Worm (Caenorhabditis elegans) whole organism, young adult: ENCODE data around the gene amt-4.

ENCODE experiments used
- F55B11.4 ChIP-seq: sonication (generic microtip); optimal IDR thresholded peaks from 2 replicates; lab custom pipeline; 2016; ENCODE audit warnings: missing compliant biosample characterization, missing genetic modification characterization, borderline replicate concordance; ENCODE audit not compliant: insufficient read depth
- F57C9.4 ChIP-seq: sonication (generic microtip); optimal IDR thresholded peaks from 2 replicates; lab custom pipeline; 2017; ENCODE audit warnings: mild to moderate bottlenecking, missing genetic modification characterization, missing compliant biosample characterization
- Y95B8A.8 ChIP-seq: fragments of 200-800 bp; sonication (Bioruptor generic); IDR thresholded peaks from 2 replicates; pipeline ENCODE4 v1.3.6; 2022; ENCODE audit warnings: missing genetic modification reagents, missing genetic modification characterization, missing compliant biosample characterization
- atf-7 ChIP-seq: sonication (generic microtip); optimal IDR thresholded peaks from 2 replicates; lab custom pipeline; 2017; ENCODE audit warnings: mild to moderate bottlenecking, missing genetic modification characterization, missing compliant biosample characterization
- bed-2 ChIP-seq: fragments of 200-800 bp; sonication (Bioruptor generic); IDR thresholded peaks from 2 replicates; pipeline ENCODE4 v1.3.6; 2022; ENCODE audit warnings: missing genetic modification reagents, missing genetic modification characterization, missing compliant biosample characterization
- die-1 ChIP-seq: sonication (generic microtip); optimal IDR thresholded peaks from 2 replicates; lab custom pipeline; 2016; ENCODE audit warnings: missing genotype, mild to moderate bottlenecking, missing genetic modification characterization, missing compliant biosample characterization
- dpl-1 ChIP-seq: fragments of 150-350 bp; optimal IDR thresholded peaks from 2 replicates; lab custom pipeline; 2014; ENCODE audit warnings: missing biosample characterization, missing genetic modification reagents, missing genetic modification characterization
- ets-4 ChIP-seq: fragments of 200-800 bp; sonication (Bioruptor generic); optimal IDR thresholded peaks from 2 replicates; lab custom pipeline; 2018; ENCODE audit warnings: mild to moderate bottlenecking, missing genetic modification characterization, missing compliant biosample characterization
- fkh-3 ChIP-seq: sonication (generic microtip); optimal IDR thresholded peaks from 2 replicates; lab custom pipeline; 2016; ENCODE audit warnings: mild to moderate bottlenecking, missing genetic modification characterization, missing compliant biosample characterization
- lin-40 ChIP-seq: sonication (generic microtip); optimal IDR thresholded peaks from 2 replicates; lab custom pipeline; 2016; ENCODE audit warnings: missing genetic modification characterization, mild to moderate bottlenecking, missing compliant biosample characterization, missing genotype, missing genetic modification reagents
- lir-1 ChIP-seq: fragments of 200-800 bp; sonication (Bioruptor generic); conservative IDR thresholded peaks from 2 replicates; pipeline ENCODE4 v1.3.6; 2022; ENCODE audit warnings: missing genetic modification reagents, missing genetic modification characterization, missing compliant biosample characterization
- pbrm-1 ChIP-seq: fragments of 200-800 bp; sonication (Bioruptor generic); IDR thresholded peaks from 2 replicates; pipeline ENCODE4 v1.3.6; 2022; ENCODE audit warnings: missing genetic modification reagents, missing genetic modification characterization, missing compliant biosample characterization
- pha-4 ChIP-seq: fragments of 150-350 bp; sonication (generic microtip); optimal IDR thresholded peaks from 2 replicates; lab custom pipeline; 2014; ENCODE audit warnings: missing biosample characterization, missing genetic modification reagents, missing genetic modification characterization
- unc-62 ChIP-seq: fragments of 150-350 bp; optimal IDR thresholded peaks from 2 replicates; lab custom pipeline; 2014; ENCODE audit warnings: missing biosample characterization, missing genetic modification reagents, missing genetic modification characterization

DNA sequence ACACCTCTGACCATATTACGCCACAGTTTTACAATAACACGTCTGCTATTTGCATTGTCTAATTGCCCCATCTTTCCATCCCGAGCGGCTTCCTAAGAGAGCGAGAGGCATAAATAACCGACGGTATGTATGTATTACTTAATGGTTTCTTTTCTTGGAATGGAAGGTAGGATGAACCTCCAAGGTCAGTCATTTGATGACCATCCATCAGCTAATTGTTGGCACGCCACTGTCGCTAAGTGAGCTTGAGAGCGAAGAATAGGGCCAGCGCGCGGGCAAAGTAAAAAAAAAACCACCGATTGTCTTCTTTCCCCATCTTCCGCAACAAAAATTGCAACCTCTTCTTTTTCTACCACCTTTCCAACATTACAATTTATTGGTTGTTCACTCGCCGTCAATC, 9.1 kb upstream of the amt-4 start:
- TF ChIP-seq lin-40 (tag; lab: Kevin White, UChicago) (no peak), pha-4 (tag; lab: Kevin White, UChicago) (no peak), unc-62 (GFP tag; lab: Kevin White, UChicago) (no peak), pbrm-1 (GFP tag; lab: Robert Waterston, UW) (no peak), atf-7 (no peak), fkh-3 (tag; lab: Kevin White, UChicago) (no peak), F57C9.4 (tag; lab: Kevin White, UChicago) (no peak), lir-1 (GFP tag; lab: Robert Waterston, UW) (no peak), die-1 (no peak), ets-4 (GFP tag; lab: Kevin White, UChicago) (no peak), F55B11.4 (no peak), dpl-1 (GFP tag; lab: Kevin White, UChicago) (no peak), Y95B8A.8 (no peak), bed-2 (GFP tag; lab: Robert Waterston, UW) (no peak)
